Fruit fly (Drosophila melanogaster) whole organism, embryonic: ENCODE data around the gene Syt12.

ENCODE experiments used
- CG11723 ChIP-seq: fragments of 200-800 bp; sonication (Bioruptor generic); optimal IDR thresholded peaks from 2 replicates; lab custom pipeline; 2017; ENCODE audit warnings: missing biosample characterization, mild to moderate bottlenecking, missing genetic modification characterization
- CG12659 ChIP-seq: fragments of 200-800 bp; sonication (Bioruptor generic); optimal IDR thresholded peaks from 3 replicates; lab custom pipeline; 2017; ENCODE audit warnings: mild to moderate bottlenecking, missing biosample characterization, missing genetic modification reagents, missing genetic modification characterization
- CG13424 ChIP-seq: fragments of 200-800 bp; sonication (Bioruptor generic); optimal IDR thresholded peaks from 2 replicates; lab custom pipeline; 2019; ENCODE audit warnings: missing biosample characterization, mild to moderate bottlenecking, missing genetic modification characterization, moderate library complexity
- CG14014 ChIP-seq: fragments of 200-800 bp; sonication (Bioruptor generic); IDR thresholded peaks from 2 replicates; pipeline ENCODE4 v1.3.6; 2022; ENCODE audit warnings: missing biosample characterization, missing genetic modification characterization
- CG1602 ChIP-seq: fragments of 200-800 bp; sonication (Bioruptor generic); optimal IDR thresholded peaks from 3 replicates; lab custom pipeline; 2016; ENCODE audit warnings: missing biosample characterization, missing genetic modification characterization
- CG17361 ChIP-seq: fragments of 200-800 bp; sonication (Bioruptor generic); IDR thresholded peaks from 3 replicates; pipeline ENCODE4 v1.3.6; 2022; ENCODE audit warnings: missing biosample characterization, missing genetic modification characterization
- CG17829 ChIP-seq: fragments of 200-800 bp; optimal IDR thresholded peaks from 2 replicates; lab custom pipeline; 2019; ENCODE audit warnings: missing biosample characterization, mild to moderate bottlenecking, missing genetic modification characterization, moderate library complexity
- CG2116 ChIP-seq: fragments of 200-800 bp; sonication (Bioruptor generic); optimal IDR thresholded peaks from 3 replicates; lab custom pipeline; 2018; ENCODE audit warnings: missing biosample characterization, mild to moderate bottlenecking, missing genetic modification characterization
- CG2129 ChIP-seq: fragments of 200-800 bp; sonication (Bioruptor generic); IDR thresholded peaks from 2 replicates; pipeline ENCODE4 v1.3.6; 2022; ENCODE audit warnings: missing biosample characterization, missing genetic modification characterization; ENCODE audit not compliant: partially characterized antibody
- CG2712 ChIP-seq: fragments of 200-800 bp; optimal IDR thresholded peaks from 3 replicates; lab custom pipeline; 2019; ENCODE audit warnings: missing biosample characterization, mild to moderate bottlenecking, missing genetic modification characterization, moderate library complexity
- CG3065 ChIP-seq: fragments of 200-800 bp; sonication (Bioruptor generic); optimal IDR thresholded peaks from 2 replicates; lab custom pipeline; 2016; ENCODE audit warnings: missing biosample characterization, missing genetic modification characterization
- CG32767 ChIP-seq: fragments of 200-800 bp; sonication (Bioruptor generic); IDR thresholded peaks from 2 replicates; pipeline ENCODE4 v1.3.6; 2022; ENCODE audit warnings: missing biosample characterization, missing genetic modification characterization
- CG32772 ChIP-seq: fragments of 200-800 bp; sonication (Bioruptor generic); IDR thresholded peaks from 2 replicates; pipeline ENCODE4 v1.3.6; 2022; ENCODE audit warnings: missing biosample characterization, missing genetic modification characterization
- CG4404 ChIP-seq: fragments of 200-800 bp; sonication (Bioruptor generic); IDR thresholded peaks from 2 replicates; pipeline ENCODE4 v1.3.6; 2022; ENCODE audit warnings: missing biosample characterization, missing genetic modification characterization
- CG4854 ChIP-seq: fragments of 200-800 bp; sonication (Bioruptor generic); optimal IDR thresholded peaks from 2 replicates; lab custom pipeline; 2016; ENCODE audit warnings: missing biosample characterization, missing genetic modification characterization, inconsistent platforms
- CG6272 ChIP-seq: fragments of 200-800 bp; sonication (Bioruptor generic); IDR thresholded peaks from 2 replicates; pipeline ENCODE4 v1.3.6; 2022; ENCODE audit warnings: missing biosample characterization, missing genetic modification characterization
- CG7839 ChIP-seq: fragments of 200-800 bp; sonication (Bioruptor generic); optimal IDR thresholded peaks from 3 replicates; lab custom pipeline; 2018; ENCODE audit warnings: missing biosample characterization, mild to moderate bottlenecking, missing genetic modification characterization, moderate library complexity
- CG8089 ChIP-seq: fragments of 200-800 bp; sonication (Bioruptor generic); optimal IDR thresholded peaks from 3 replicates; lab custom pipeline; 2016; ENCODE audit warnings: missing biosample characterization, missing genetic modification characterization
- CG8281 ChIP-seq: fragments of 200-800 bp; sonication (Bioruptor generic); optimal IDR thresholded peaks from 2 replicates; lab custom pipeline; 2018; ENCODE audit warnings: missing biosample characterization, mild to moderate bottlenecking, missing genetic modification characterization, moderate library complexity
- CG8924 ChIP-seq: fragments of 200-800 bp; optimal IDR thresholded peaks from 3 replicates; lab custom pipeline; 2019; ENCODE audit warnings: missing biosample characterization, mild to moderate bottlenecking, missing genetic modification characterization, moderate library complexity
- CG9437 ChIP-seq: fragments of 200-800 bp; sonication (Bioruptor generic); optimal IDR thresholded peaks from 2 replicates; lab custom pipeline; 2018; ENCODE audit warnings: missing biosample characterization, mild to moderate bottlenecking, missing genetic modification characterization
- CG9817 ChIP-seq: fragments of 200-800 bp; sonication (Bioruptor generic); optimal IDR thresholded peaks from 2 replicates; lab custom pipeline; 2018; ENCODE audit warnings: missing biosample characterization, mild to moderate bottlenecking, missing genetic modification characterization, moderate library complexity
- CHES-1-like ChIP-seq: fragments of 200-800 bp; sonication (Bioruptor generic); optimal IDR thresholded peaks from 2 replicates; lab custom pipeline; 2016; ENCODE audit warnings: missing biosample characterization, missing genetic modification characterization
- Chrac-16 ChIP-seq: fragments of 200-800 bp; sonication (Bioruptor generic); optimal IDR thresholded peaks from 3 replicates; lab custom pipeline; 2016; ENCODE audit warnings: missing biosample characterization, missing genetic modification characterization
- Elba2 ChIP-seq: fragments of 200-800 bp; sonication (Bioruptor generic); optimal IDR thresholded peaks from 3 replicates; lab custom pipeline; 2016; ENCODE audit warnings: missing biosample characterization, missing genetic modification characterization
- Fer1 ChIP-seq: fragments of 200-800 bp; sonication (Bioruptor generic); optimal IDR thresholded peaks from 2 replicates; lab custom pipeline; 2017; ENCODE audit warnings: missing biosample characterization, mild to moderate bottlenecking, missing genetic modification characterization
- Fer2 ChIP-seq: fragments of 200-800 bp; sonication (Bioruptor generic); optimal IDR thresholded peaks from 2 replicates; lab custom pipeline; 2018; ENCODE audit warnings: missing biosample characterization, mild to moderate bottlenecking, missing genetic modification characterization, moderate library complexity
- HmgD ChIP-seq: fragments of 200-800 bp; sonication (Bioruptor generic); optimal IDR thresholded peaks from 3 replicates; lab custom pipeline; 2016; ENCODE audit warnings: missing biosample characterization, missing genetic modification characterization
- Hmr ChIP-seq: fragments of 200-800 bp; sonication (Bioruptor generic); optimal IDR thresholded peaks from 3 replicates; lab custom pipeline; 2017; ENCODE audit warnings: mild to moderate bottlenecking, missing biosample characterization, missing genetic modification reagents, missing genetic modification characterization
- Hsf ChIP-seq: fragments of 200-800 bp; sonication (Bioruptor generic); optimal IDR thresholded peaks from 3 replicates; lab custom pipeline; 2016; ENCODE audit warnings: missing biosample characterization, missing genetic modification characterization
- Lim3 ChIP-seq: fragments of 200-800 bp; sonication (Bioruptor generic); IDR thresholded peaks from 2 replicates; pipeline ENCODE4 v1.3.6; 2022; ENCODE audit warnings: missing biosample characterization, missing genetic modification characterization
- NK7.1 ChIP-seq: fragments of 200-800 bp; sonication (Bioruptor generic); optimal IDR thresholded peaks from 3 replicates; lab custom pipeline; 2016; ENCODE audit warnings: missing biosample characterization, missing genetic modification characterization
- Pdp1 ChIP-seq, 2 experiments: fragments of 200-800 bp; sonication (Bioruptor generic); optimal IDR thresholded peaks; 3 replicates each; lab custom pipeline; 2016; ENCODE audit warnings: missing biosample characterization in 2 of 2, missing genetic modification characterization in 2 of 2, mild to moderate bottlenecking in 1 of 2, moderate library complexity in 1 of 2
- Vsx1 ChIP-seq: fragments of 200-800 bp; sonication (Bioruptor generic); optimal IDR thresholded peaks from 2 replicates; lab custom pipeline; 2017; ENCODE audit warnings: missing biosample characterization, mild to moderate bottlenecking, missing genetic modification characterization, missing genetic modification reagents
- bcd ChIP-seq: fragments of 200-800 bp; sonication (Bioruptor generic); optimal IDR thresholded peaks from 2 replicates; lab custom pipeline; 2017; ENCODE audit warnings: missing biosample characterization, mild to moderate bottlenecking, missing genetic modification characterization
- dati ChIP-seq: fragments of 200-800 bp; sonication (Bioruptor generic); IDR thresholded peaks from 2 replicates; pipeline ENCODE4 v1.3.6; 2022; ENCODE audit warnings: missing biosample characterization, missing genetic modification characterization
- ftz-f1 ChIP-seq: fragments of 200-800 bp; sonication (Bioruptor generic); optimal IDR thresholded peaks from 2 replicates; lab custom pipeline; 2016; ENCODE audit warnings: missing biosample characterization, missing genetic modification characterization
- hth ChIP-seq: fragments of >200 bp; optimal IDR thresholded peaks from 2 replicates; lab custom pipeline; 2017; ENCODE audit warnings: inconsistent platforms
- ind ChIP-seq: fragments of 200-800 bp; sonication (Bioruptor generic); optimal IDR thresholded peaks from 3 replicates; lab custom pipeline; 2016; ENCODE audit warnings: missing biosample characterization, missing genetic modification characterization
- insv ChIP-seq, 2 experiments: fragments of 200-800 bp; sonication (Bioruptor generic); optimal IDR thresholded peaks; 3 replicates each; lab custom pipeline; 2016 to 2018; ENCODE audit warnings: missing biosample characterization in 2 of 2, missing genetic modification characterization in 2 of 2
- kay ChIP-seq: fragments of 200-800 bp; sonication (Bioruptor generic); optimal IDR thresholded peaks from 2 replicates; lab custom pipeline; 2016; ENCODE audit warnings: missing biosample characterization, missing genetic modification characterization
- pum ChIP-seq: fragments of 200-800 bp; sonication (Bioruptor generic); optimal IDR thresholded peaks from 2 replicates; lab custom pipeline; 2016; ENCODE audit warnings: missing biosample characterization, missing genetic modification characterization
- rib ChIP-seq: fragments of 200-800 bp; sonication (Bioruptor generic); IDR thresholded peaks from 2 replicates; pipeline ENCODE4 v1.3.6; 2022; ENCODE audit warnings: missing biosample characterization, missing genetic modification characterization
- salm ChIP-seq: fragments of 200-800 bp; sonication (Bioruptor generic); optimal IDR thresholded peaks from 2 replicates; lab custom pipeline; 2018; ENCODE audit warnings: missing biosample characterization, mild to moderate bottlenecking, missing genetic modification characterization
- sima ChIP-seq: fragments of 200-800 bp; sonication (Bioruptor generic); optimal IDR thresholded peaks from 2 replicates; lab custom pipeline; 2016; ENCODE audit warnings: missing biosample characterization, missing genetic modification characterization
- slbo ChIP-seq: fragments of 200-800 bp; sonication (Bioruptor generic); IDR thresholded peaks from 2 replicates; pipeline ENCODE4 v1.3.6; 2022; ENCODE audit warnings: missing biosample characterization, missing genetic modification characterization
- sna ChIP-seq: fragments of 200-800 bp; sonication (Bioruptor generic); IDR thresholded peaks from 2 replicates; pipeline ENCODE4 v1.3.6; 2022; ENCODE audit warnings: missing biosample characterization, missing genetic modification characterization; ENCODE audit not compliant: partially characterized antibody
- so ChIP-seq: fragments of 200-800 bp; sonication (Bioruptor generic); IDR thresholded peaks from 3 replicates; pipeline ENCODE4 v1.3.6; 2022; ENCODE audit warnings: missing biosample characterization, missing genetic modification characterization
- wek ChIP-seq: fragments of 200-800 bp; sonication (Bioruptor generic); optimal IDR thresholded peaks from 3 replicates; lab custom pipeline; 2018; ENCODE audit warnings: missing biosample characterization, mild to moderate bottlenecking, missing genetic modification characterization, moderate library complexity
- z ChIP-seq: fragments of 200-800 bp; sonication (Bioruptor generic); IDR thresholded peaks from 3 replicates; pipeline ENCODE4 v1.3.6; 2022; ENCODE audit warnings: missing biosample characterization, missing genetic modification characterization

Gene Syt12

DNA sequence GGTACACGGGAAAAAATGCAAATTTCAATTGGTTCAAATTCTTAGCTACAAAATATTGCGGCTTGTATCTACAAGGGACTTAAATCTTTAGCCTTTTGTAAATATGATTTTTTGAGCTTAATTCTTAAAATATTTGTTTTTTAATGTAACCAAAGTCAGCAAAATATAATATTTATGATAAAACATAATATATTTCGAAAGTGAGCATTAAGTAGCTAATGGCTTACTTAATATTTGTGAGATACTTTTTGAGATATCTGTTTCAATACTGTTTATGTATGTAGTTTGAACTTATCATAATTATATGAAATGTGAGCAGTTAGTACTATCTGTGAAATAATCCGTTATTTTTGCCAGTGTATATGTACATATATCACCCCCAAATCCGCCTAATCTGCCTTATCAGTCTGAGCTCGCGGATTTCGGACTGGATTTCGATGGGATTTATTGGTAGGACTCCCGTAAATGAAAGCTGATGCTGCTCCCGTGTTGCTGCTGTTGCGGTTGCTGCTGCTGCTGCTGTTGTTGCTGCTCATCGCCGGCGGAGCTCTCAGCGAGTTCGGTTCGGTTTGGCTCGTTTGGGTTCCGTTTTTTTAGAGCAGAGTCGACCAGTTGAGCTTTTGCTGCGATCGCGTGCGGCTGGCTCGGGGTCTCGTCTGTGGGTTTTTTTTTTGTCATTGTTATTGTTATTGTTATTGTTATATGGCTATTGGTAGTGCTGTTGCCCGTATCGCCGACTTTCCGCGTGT, 38.2 kb upstream of the Syt12 start (continued):
- TF ChIP-seq NK7.1 (GFP tag; lab: Kevin White, UChicago) (no peak), Fer1 (peak; percentile 19), CG9817 (peak; percentile 25), CG4854 (GFP tag; lab: Kevin White, UChicago) (no peak), CG32767 (GFP tag; lab: Robert Waterston, UW) (no peak), CG2129 (GFP tag; lab: Robert Waterston, UW) (no peak), sna (GFP tag; lab: Robert Waterston, UW) (no peak), CG4404 (GFP tag; lab: Robert Waterston, UW) (no peak), slbo (peak; percentile 15; the same call in 1 of the 2 replicates), CG11723 (GFP tag; lab: Kevin White, UChicago) (no peak), so (GFP tag; lab: Robert Waterston, UW) (0 out of 3 replicates have a peak, but pooled peaks have one; percentile 11), CG13424 (tag; lab: Kevin White, UChicago) (peak; percentile 9), z (GFP tag; lab: Robert Waterston, UW) (no peak), CG1602 (GFP tag; lab: Kevin White, UChicago) (peak; percentile 0), CG8089 (GFP tag; lab: Kevin White, UChicago) (no peak), CG17361 (GFP tag; lab: Robert Waterston, UW) (peak; percentile 68; the same call in 2 of the 3 replicates), CG7839 (tag; lab: Kevin White, UChicago) (peak; percentile 63), CG8281 (no peak), wek (GFP tag; lab: Kevin White, UChicago) (no peak), pum (no peak), Pdp1 (GFP tag; optimal IDR thresholded peaks at IDR 0.05; lab: Kevin White, UChicago) (no peak), CG32772 (GFP tag; lab: Robert Waterston, UW) (no peak), CG2116 (GFP tag; lab: Kevin White, UChicago) (no peak), HmgD (GFP tag; lab: Kevin White, UChicago) (no peak), rib (GFP tag; lab: Robert Waterston, UW) (no peak), bcd (GFP tag; lab: Kevin White, UChicago) (peak; percentile 24), CG9437 (GFP tag; lab: Kevin White, UChicago) (peak; percentile 53), salm (tag; lab: Kevin White, UChicago) (no peak), CG6272 (GFP tag; lab: Robert Waterston, UW) (no peak), Hsf (GFP tag; lab: Kevin White, UChicago) (no peak), sima (GFP tag; lab: Kevin White, UChicago) (no peak), Lim3 (GFP tag; lab: Robert Waterston, UW) (no peak), Fer2 (tag; lab: Kevin White, UChicago) (no peak), ftz-f1 (GFP tag; lab: Kevin White, UChicago) (no peak), Elba2 (GFP tag; lab: Kevin White, UChicago) (no peak), CG12659 (peak; percentile 37), ind (GFP tag; lab: Kevin White, UChicago) (peak; percentile 37), Chrac-16 (no peak), CG2712 (peak; percentile 39), CG3065 (GFP tag; lab: Kevin White, UChicago) (no peak), insv (GFP tag; optimal IDR thresholded peaks at IDR 0.05; lab: Kevin White, UChicago) (no peak), CG17829 (tag; lab: Kevin White, UChicago) (no peak), Vsx1 (no peak), CG14014 (GFP tag; lab: Robert Waterston, UW) (no peak), dati (GFP tag; lab: Robert Waterston, UW) (no peak), CHES-1-like (no peak), CG8924 (tag; lab: Kevin White, UChicago) (peak; percentile 25), kay (GFP tag; lab: Kevin White, UChicago) (no peak), hth (lab: Kevin White, UChicago) (no peak), Hmr (GFP tag; lab: Kevin White, UChicago) (peak; percentile 63)
